Fruit fly (Drosophila melanogaster): ENCODE measurements around the gene Dpm3.

DNA sequence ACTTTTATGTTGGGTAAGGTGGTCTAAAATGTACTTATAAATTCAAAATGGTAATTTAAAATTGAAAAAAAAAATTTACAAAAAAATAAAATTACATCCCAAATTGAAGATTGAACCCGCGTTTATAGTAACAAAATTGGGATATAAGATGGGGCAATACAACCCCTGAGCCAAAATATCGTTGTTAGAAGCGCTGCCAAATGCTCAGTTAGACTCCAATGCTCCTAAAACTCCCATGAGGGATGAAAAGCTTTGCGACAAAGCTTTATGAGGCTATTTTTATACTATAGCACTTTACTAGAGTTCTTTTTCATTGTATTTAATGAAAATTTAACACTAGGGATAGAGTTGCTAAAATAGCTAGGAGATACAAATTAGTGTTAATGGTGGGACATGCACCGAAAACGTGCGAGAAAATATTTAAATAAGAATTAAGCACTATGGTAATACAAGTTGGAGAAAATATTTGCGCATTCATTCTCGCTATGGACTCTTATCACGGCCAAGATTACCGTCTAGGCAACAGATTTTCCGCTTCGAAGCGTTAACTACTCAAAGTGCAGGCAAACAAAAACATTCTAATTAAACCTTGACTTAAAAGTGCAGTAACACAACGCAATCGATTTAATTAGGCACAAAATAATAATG lies 39.4 kb downstream of the Dpm3 start:
- TF ChIP-seq CG5204 (GFP tag; optimal IDR thresholded peaks at IDR 0.05) (no peak), CG33017 (tag; optimal IDR thresholded peaks at IDR 0.05) (no peak), Crg-1 (GFP tag; optimal IDR thresholded peaks at IDR 0.05) (no peak), toe (GFP tag; optimal IDR thresholded peaks at IDR 0.05) (no peak), Hr96 (GFP tag; optimal IDR thresholded peaks at IDR 0.05) (no peak), CG7045 (GFP tag; optimal IDR thresholded peaks at IDR 0.05) (no peak), cnc (optimal IDR thresholded peaks at IDR 0.05) (peak in 1 of 2 experiments; percentile 52), CG14711 (tag; optimal IDR thresholded peaks at IDR 0.05) (no peak), ovo (GFP tag; optimal IDR thresholded peaks at IDR 0.05) (no peak), kay (GFP tag; ENCODE audit: borderline replicate concordance) (peak; percentile 89), Clk (GFP tag; optimal IDR thresholded peaks at IDR 0.05) (no peak), pad (GFP tag; optimal IDR thresholded peaks at IDR 0.05) (peak; percentile 80), tj (GFP tag; optimal IDR thresholded peaks at IDR 0.05) (no peak)

Measured in whole organism, adult.